Worm (Caenorhabditis elegans): Measurements from ENCODE around the gene sws-1.

- TF ChIP-seq irx-1 (tag; optimal IDR thresholded peaks at IDR 0.05) (no peak), snu-23 (GFP tag; optimal IDR thresholded peaks at IDR 0.05) (no peak), sptf-1 (tag; optimal IDR thresholded peaks at IDR 0.05) (no peak), ama-1 (optimal IDR thresholded peaks at IDR 0.05) (no peak), nhr-11 (tag; optimal IDR thresholded peaks at IDR 0.05) (no peak)
These were observed 3.0 kb downstream of the sws-1 start for ce11 chrV:18978301-18978700.

Measured in whole organism, L1 larva.